Worm (Caenorhabditis elegans): ENCODE data around the gene C02F5.13.

ce11 chrIII:8216224-8216623 lies 30.9 kb upstream of the C02F5.13 start, which contains the start of gene unc-86:
- TF ChIP-seq snpc-4 (tag; optimal IDR thresholded peaks at IDR 0.05) (no peak), nhr-12 (tag; optimal IDR thresholded peaks at IDR 0.05) (no peak), mdl-1 (tag; optimal IDR thresholded peaks at IDR 0.05) (no peak), nhr-76 (tag; optimal IDR thresholded peaks at IDR 0.05) (no peak), fos-1 (tag; optimal IDR thresholded peaks at IDR 0.05) (no peak), daf-12 (tag; optimal IDR thresholded peaks at IDR 0.05) (no peak), nhr-77 (tag; optimal IDR thresholded peaks at IDR 0.05) (no peak), elt-3 (tag; optimal IDR thresholded peaks at IDR 0.05) (no peak), lin-39 (tag; optimal IDR thresholded peaks at IDR 0.05) (no peak), lin-15B (tag; optimal IDR thresholded peaks at IDR 0.05) (no peak), pqm-1 (tag; optimal IDR thresholded peaks at IDR 0.05) (no peak), pha-4 (tag; optimal IDR thresholded peaks at IDR 0.05) (no peak), skn-1 (tag; optimal IDR thresholded peaks at IDR 0.05) (no peak), nhr-28 (tag; optimal IDR thresholded peaks at IDR 0.05) (no peak)
